Fruit fly (Drosophila melanogaster): Measurements from ENCODE around the gene croc.

The croc gene

DNA sequence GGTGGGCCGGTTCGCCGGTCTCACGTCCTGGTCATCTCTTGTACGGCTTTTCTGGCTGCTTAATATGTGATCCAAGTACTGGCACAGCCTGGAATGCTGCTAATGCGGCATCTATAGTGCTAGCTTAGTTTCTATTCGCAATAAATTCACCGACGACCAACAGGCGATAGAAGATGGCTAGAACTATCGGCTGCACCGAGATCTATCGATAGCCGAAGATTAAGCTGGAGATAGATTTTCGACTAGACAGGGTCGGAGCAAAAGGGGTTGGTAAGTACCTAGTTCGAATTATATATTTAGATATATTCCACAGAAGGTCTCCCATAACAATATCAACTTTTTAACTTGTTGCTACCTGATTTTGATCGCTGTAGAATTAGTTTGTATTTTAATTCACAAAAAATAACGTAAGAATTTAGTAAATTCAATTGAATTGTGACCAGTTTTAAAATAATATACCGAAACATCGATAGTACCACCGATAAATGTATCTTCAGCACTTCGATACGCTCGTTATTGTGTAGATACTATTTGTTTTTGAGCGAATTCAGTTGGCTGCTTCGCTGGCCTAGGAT, 31.2 kb upstream of the croc start, which contains the start of the genes Glg1 and M6 (continued):
- TF ChIP-seq tgo (GFP tag; IDR thresholded peaks at IDR 0.05): peak; percentile 52
- peak; percentile 43 for TF ChIP-seq CG4617 (GFP tag; optimal IDR thresholded peaks at IDR 0.05; ENCODE audit: borderline replicate concordance)
- TF ChIP-seq Aef1 (GFP tag; IDR thresholded peaks at IDR 0.05): peak; percentile 19; the same call in 1 of the 3 replicates
- peak; percentile 93 for TF ChIP-seq vnd (GFP tag; IDR thresholded peaks at IDR 0.05; ENCODE audit: partially characterized antibody)
- TF ChIP-seq usp (GFP tag; optimal IDR thresholded peaks at IDR 0.05): no peak
- peak; percentile 46 for TF ChIP-seq CG12942 (GFP tag; optimal IDR thresholded peaks at IDR 0.05)
- TF ChIP-seq CG6689 (GFP tag; IDR thresholded peaks at IDR 0.05): peak; percentile 49; the same call in 1 of the 2 replicates
- no peak for TF ChIP-seq Oaz (GFP tag; IDR thresholded peaks at IDR 0.05)
- TF ChIP-seq kni (GFP tag; optimal IDR thresholded peaks at IDR 0.05): peak; percentile 40
- TF ChIP-seq ab (GFP tag; optimal IDR thresholded peaks at IDR 0.05): peak; percentile 13
- peak; percentile 55; the same call in 2 of the 3 replicates for TF ChIP-seq dysf (GFP tag; IDR thresholded peaks at IDR 0.05)
- peak in 1 of 2 experiments; percentile 32 for TF ChIP-seq insv (GFP tag; optimal IDR thresholded peaks at IDR 0.05)
- peak; percentile 59 for TF ChIP-seq lbe (GFP tag; optimal IDR thresholded peaks at IDR 0.05)
- peak; percentile 74 for TF ChIP-seq sug (tag; optimal IDR thresholded peaks at IDR 0.05)
- TF ChIP-seq Camta (GFP tag; optimal IDR thresholded peaks at IDR 0.05): peak; percentile 34
- TF ChIP-seq CG17612 (GFP tag; IDR thresholded peaks at IDR 0.05): no peak
- peak; percentile 69 for TF ChIP-seq pho (GFP tag; optimal IDR thresholded peaks at IDR 0.05)
- peak; percentile 93 for TF ChIP-seq HLH4C (GFP tag; IDR thresholded peaks at IDR 0.05; ENCODE audit: partially characterized antibody)
- peak; percentile 56 for TF ChIP-seq pb (GFP tag; optimal IDR thresholded peaks at IDR 0.05)
- peak; percentile 96 for TF ChIP-seq Scr (GFP tag; IDR thresholded peaks at IDR 0.05; ENCODE audit: partially characterized antibody)
- peak; percentile 32 for TF ChIP-seq CG4854 (GFP tag; optimal IDR thresholded peaks at IDR 0.05)
- 0 out of 2 replicates have a peak, but pooled peaks have one; percentile 32 for TF ChIP-seq CG4404 (GFP tag; IDR thresholded peaks at IDR 0.05)
- TF ChIP-seq CG4707 (GFP tag; optimal IDR thresholded peaks at IDR 0.05): no peak
- TF ChIP-seq CG8089 (GFP tag; optimal IDR thresholded peaks at IDR 0.05): peak; percentile 17
- peak; percentile 29; the same call in 1 of the 3 replicates for TF ChIP-seq H15 (GFP tag; IDR thresholded peaks at IDR 0.05)
- peak; percentile 72 for TF ChIP-seq zen (tag; optimal IDR thresholded peaks at IDR 0.05)
- TF ChIP-seq CG7745 (tag; optimal IDR thresholded peaks at IDR 0.05): no peak
- peak in 1 of 3 experiments; percentile 65 for TF ChIP-seq lola (GFP tag; optimal IDR thresholded peaks at IDR 0.05)
- TF ChIP-seq vvl (GFP tag; IDR thresholded peaks at IDR 0.05): peak; percentile 64; the same call in 1 of the 2 replicates
- TF ChIP-seq CG9932 (GFP tag; IDR thresholded peaks at IDR 0.05): peak; percentile 83
- no peak for TF ChIP-seq CG10959 (GFP tag; IDR thresholded peaks at IDR 0.05)
- peak; percentile 63 for TF ChIP-seq CG9609 (GFP tag; optimal IDR thresholded peaks at IDR 0.05)
- peak; percentile 62 for TF ChIP-seq CG8290 (GFP tag; optimal IDR thresholded peaks at IDR 0.05)
- TF ChIP-seq CG8290 (tag; optimal IDR thresholded peaks at IDR 0.05): peak; percentile 63 to 74
- TF ChIP-seq CG2116 (GFP tag; optimal IDR thresholded peaks at IDR 0.05): peak; percentile 80
- TF ChIP-seq gfzf (GFP tag; optimal IDR thresholded peaks at IDR 0.05): peak; percentile 15
- peak; percentile 12 for TF ChIP-seq fd102C (GFP tag; optimal IDR thresholded peaks at IDR 0.05)
- peak; percentile 51; the same call in 1 of the 2 replicates for TF ChIP-seq CG32772 (GFP tag; IDR thresholded peaks at IDR 0.05)
- peak; percentile 55 for TF ChIP-seq CG10654 (GFP tag; optimal IDR thresholded peaks at IDR 0.05)
- peak; percentile 78 for TF ChIP-seq YL-1 (GFP tag; optimal IDR thresholded peaks at IDR 0.05)
- TF ChIP-seq prd (optimal IDR thresholded peaks at IDR 0.05): no peak
- peak; percentile 72 for TF ChIP-seq prd (GFP tag; IDR thresholded peaks at IDR 0.05)
- TF ChIP-seq CG10267 (tag; optimal IDR thresholded peaks at IDR 0.05): peak; percentile 70
- TF ChIP-seq dimm (GFP tag; IDR thresholded peaks at IDR 0.05): no peak
- peak; percentile 40 for TF ChIP-seq twi (tag; optimal IDR thresholded peaks at IDR 0.05)
- TF ChIP-seq CG12219 (GFP tag; optimal IDR thresholded peaks at IDR 0.05): peak; percentile 31
- TF ChIP-seq CG15479 (GFP tag; optimal IDR thresholded peaks at IDR 0.05): no peak
- TF ChIP-seq Blimp-1 (GFP tag; optimal IDR thresholded peaks at IDR 0.05): peak; percentile 36
- peak; percentile 92 for TF ChIP-seq CG6791 (GFP tag; IDR thresholded peaks at IDR 0.05; ENCODE audit: partially characterized antibody)
- TF ChIP-seq CG17568 (GFP tag; optimal IDR thresholded peaks at IDR 0.05): no peak
